Worm (Caenorhabditis elegans) whole organism, L1 larva: ENCODE results near the gene nmat-1.

Experiments used
- alr-1 ChIP-seq: fragments of 200-800 bp; sonication (Bioruptor generic); optimal IDR thresholded peaks from 2 replicates; lab custom pipeline; 2018; ENCODE audit warnings: borderline replicate concordance, mild to moderate bottlenecking, missing genetic modification characterization, missing compliant biosample characterization
- lin-39 ChIP-seq: fragments of 150-350 bp; optimal IDR thresholded peaks from 2 replicates; lab custom pipeline; 2014; ENCODE audit warnings: missing biosample characterization, missing genetic modification reagents, missing genetic modification characterization
- lsy-2 ChIP-seq, 2 experiments: fragments of 150-350 bp; optimal IDR thresholded peaks; 2 replicates each; lab custom pipeline; 2014; ENCODE audit warnings: missing biosample characterization in 2 of 2, missing genetic modification characterization in 2 of 2
- snu-23 ChIP-seq: sonication (generic microtip); optimal IDR thresholded peaks from 2 replicates; lab custom pipeline; 2016; ENCODE audit warnings: missing genetic modification characterization, missing compliant biosample characterization
- swsn-7 ChIP-seq: sonication (generic microtip); optimal IDR thresholded peaks from 2 replicates; lab custom pipeline; 2016; ENCODE audit warnings: missing genetic modification characterization, missing compliant biosample characterization

DNA sequence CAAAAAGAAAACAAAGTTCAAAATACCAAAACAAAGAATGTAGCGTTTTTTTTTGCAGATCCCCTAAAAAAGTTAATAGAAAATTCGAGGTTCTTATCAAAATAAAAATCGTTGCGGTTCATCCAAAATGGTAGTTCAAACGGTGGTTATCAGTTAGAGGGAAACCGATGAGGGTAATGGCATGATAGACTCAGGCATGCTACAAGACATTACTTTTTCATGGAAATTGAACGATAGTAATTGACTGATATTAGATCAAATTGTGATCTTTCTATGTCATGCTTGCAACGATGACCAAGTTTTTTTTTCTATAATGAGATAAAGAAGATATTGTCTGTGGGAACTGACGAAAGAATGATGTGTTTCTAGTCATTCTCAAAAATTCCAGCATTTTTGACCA is 53.3 kb downstream of the nmat-1 start:
- no peak for TF ChIP-seq snu-23 (GFP tag; lab: Kevin White, UChicago)
- no peak for TF ChIP-seq lin-39 (tag; lab: Kevin White, UChicago)
- TF ChIP-seq alr-1 (tag; lab: Kevin White, UChicago): no peak
- TF ChIP-seq swsn-7 (tag; lab: Kevin White, UChicago): no peak
- peak in 1 of 2 experiments; percentile 2 for TF ChIP-seq lsy-2 (tag; optimal IDR thresholded peaks at IDR 0.05; lab: Kevin White, UChicago)
